Fruit fly (Drosophila melanogaster) whole organism, embryonic: Measurements from ENCODE around the gene Tmx3.

ENCODE experiments used
- C15 ChIP-seq: fragments of 200-800 bp; sonication (Bioruptor generic); IDR thresholded peaks from 3 replicates; pipeline ENCODE4 v1.3.6; 2022; ENCODE audit warnings: missing biosample characterization, missing genetic modification characterization
- CG10979 ChIP-seq: fragments of 200-800 bp; sonication (Bioruptor generic); optimal IDR thresholded peaks from 2 replicates; lab custom pipeline; 2018; ENCODE audit warnings: missing biosample characterization, mild to moderate bottlenecking, missing genetic modification characterization, moderate library complexity
- CG11398 ChIP-seq: fragments of 200-800 bp; sonication (Bioruptor generic); optimal IDR thresholded peaks from 2 replicates; lab custom pipeline; 2016; ENCODE audit warnings: missing biosample characterization, missing genetic modification characterization
- CG12104 ChIP-seq: fragments of 200-800 bp; sonication (Bioruptor generic); optimal IDR thresholded peaks from 3 replicates; lab custom pipeline; 2016; ENCODE audit warnings: missing biosample characterization, missing genetic modification characterization
- CG12299 ChIP-seq: fragments of 200-800 bp; sonication (Bioruptor generic); optimal IDR thresholded peaks from 2 replicates; lab custom pipeline; 2018; ENCODE audit warnings: missing biosample characterization, mild to moderate bottlenecking, missing genetic modification characterization
- CG13424 ChIP-seq: fragments of 200-800 bp; sonication (Bioruptor generic); optimal IDR thresholded peaks from 2 replicates; lab custom pipeline; 2019; ENCODE audit warnings: missing biosample characterization, mild to moderate bottlenecking, missing genetic modification characterization, moderate library complexity
- CG1529 ChIP-seq: fragments of 200-800 bp; sonication (Bioruptor generic); optimal IDR thresholded peaks from 3 replicates; lab custom pipeline; 2018; ENCODE audit warnings: missing biosample characterization, missing genetic modification characterization
- CG15514 ChIP-seq: fragments of 200-800 bp; sonication (Bioruptor generic); optimal IDR thresholded peaks from 3 replicates; lab custom pipeline; 2017; ENCODE audit warnings: missing biosample characterization, missing genetic modification characterization, mild to moderate bottlenecking, moderate library complexity, missing genetic modification reagents
- CG18262 ChIP-seq: fragments of 200-800 bp; optimal IDR thresholded peaks from 3 replicates; lab custom pipeline; 2019; ENCODE audit warnings: missing biosample characterization, mild to moderate bottlenecking, missing genetic modification characterization, moderate library complexity
- CG33213 ChIP-seq: fragments of 200-800 bp; sonication (Bioruptor generic); optimal IDR thresholded peaks from 3 replicates; lab custom pipeline; 2016; ENCODE audit warnings: missing biosample characterization, missing genetic modification characterization
- CG4360 ChIP-seq: fragments of 200-800 bp; sonication (Bioruptor generic); IDR thresholded peaks from 2 replicates; pipeline ENCODE4 v1.3.6; 2022; ENCODE audit warnings: missing biosample characterization, missing genetic modification characterization
- CG5180 ChIP-seq: fragments of 200-800 bp; sonication (Bioruptor generic); optimal IDR thresholded peaks from 3 replicates; lab custom pipeline; 2017; ENCODE audit warnings: missing biosample characterization, missing genetic modification characterization, mild to moderate bottlenecking, moderate library complexity, missing genetic modification reagents
- CG7357 ChIP-seq: fragments of 200-800 bp; sonication (Bioruptor generic); IDR thresholded peaks from 3 replicates; pipeline ENCODE4 v1.3.6; 2022; ENCODE audit warnings: missing biosample characterization, missing genetic modification characterization
- CG9215 ChIP-seq: fragments of 200-800 bp; sonication (Bioruptor generic); IDR thresholded peaks from 2 replicates; pipeline ENCODE4 v1.3.6; 2022; ENCODE audit warnings: missing biosample characterization, missing genetic modification characterization
- CG9727 ChIP-seq: fragments of 200-800 bp; sonication (Bioruptor generic); optimal IDR thresholded peaks from 3 replicates; lab custom pipeline; 2017; ENCODE audit warnings: missing biosample characterization, mild to moderate bottlenecking, missing genetic modification characterization
- HmgD ChIP-seq: fragments of 200-800 bp; sonication (Bioruptor generic); optimal IDR thresholded peaks from 3 replicates; lab custom pipeline; 2016; ENCODE audit warnings: missing biosample characterization, missing genetic modification characterization
- HmgZ ChIP-seq: fragments of 200-800 bp; sonication (Bioruptor generic); optimal IDR thresholded peaks from 2 replicates; lab custom pipeline; 2018; ENCODE audit warnings: missing biosample characterization, mild to moderate bottlenecking, missing genetic modification characterization
- Med ChIP-seq: fragments of 200-800 bp; sonication (Bioruptor generic); peaks from one replicate; lab custom pipeline; 2016; ENCODE audit warnings: missing biosample characterization, missing genetic modification characterization, mild to moderate bottlenecking, inconsistent platforms, moderate library complexity
- NC2β ChIP-seq: fragments of 200-800 bp; sonication (Bioruptor generic); optimal IDR thresholded peaks from 2 replicates; lab custom pipeline; 2016; ENCODE audit warnings: missing biosample characterization, missing genetic modification characterization
- NK7.1 ChIP-seq: fragments of 200-800 bp; sonication (Bioruptor generic); optimal IDR thresholded peaks from 3 replicates; lab custom pipeline; 2016; ENCODE audit warnings: missing biosample characterization, missing genetic modification characterization
- Oaz ChIP-seq: fragments of 200-800 bp; sonication (Bioruptor generic); IDR thresholded peaks from 2 replicates; pipeline ENCODE4 v1.3.6; 2022; ENCODE audit warnings: missing biosample characterization, missing genetic modification characterization
- Rfx ChIP-seq: fragments of 200-800 bp; sonication (Bioruptor generic); IDR thresholded peaks from 2 replicates; pipeline ENCODE4 v1.3.6; 2022; ENCODE audit warnings: missing biosample characterization, missing genetic modification characterization
- Scr ChIP-seq: fragments of 200-800 bp; sonication (Bioruptor generic); IDR thresholded peaks from 2 replicates; pipeline ENCODE4 v1.3.6; 2022; ENCODE audit warnings: missing biosample characterization, missing genetic modification characterization; ENCODE audit not compliant: partially characterized antibody
- Side ChIP-seq: fragments of 200-800 bp; sonication (Bioruptor generic); optimal IDR thresholded peaks from 2 replicates; lab custom pipeline; 2016; ENCODE audit warnings: missing biosample characterization, missing genetic modification characterization
- Sox100B ChIP-seq: fragments of 200-800 bp; sonication (Bioruptor generic); optimal IDR thresholded peaks from 3 replicates; lab custom pipeline; 2018; ENCODE audit warnings: missing biosample characterization, mild to moderate bottlenecking, missing genetic modification characterization
- TFAM ChIP-seq: fragments of 200-800 bp; sonication (Bioruptor generic); optimal IDR thresholded peaks from 2 replicates; lab custom pipeline; 2017; ENCODE audit warnings: missing biosample characterization, missing genetic modification characterization, inconsistent platforms
- ara ChIP-seq: fragments of 200-800 bp; sonication (Bioruptor generic); IDR thresholded peaks from 2 replicates; pipeline ENCODE4 v1.3.6; 2022; ENCODE audit warnings: missing biosample characterization, missing genetic modification characterization
- az2 ChIP-seq: fragments of 200-800 bp; sonication (Bioruptor generic); optimal IDR thresholded peaks from 3 replicates; lab custom pipeline; 2016; ENCODE audit warnings: missing biosample characterization, missing genetic modification characterization
- btn ChIP-seq: fragments of 200-800 bp; sonication (Bioruptor generic); optimal IDR thresholded peaks from 2 replicates; lab custom pipeline; 2016; ENCODE audit warnings: missing biosample characterization, missing genetic modification characterization
- crol ChIP-seq: fragments of 200-800 bp; sonication (Bioruptor generic); IDR thresholded peaks from 2 replicates; pipeline ENCODE4 v1.3.6; 2022; ENCODE audit warnings: missing biosample characterization, missing genetic modification characterization
- da ChIP-seq: fragments of 200-800 bp; sonication (Bioruptor generic); optimal IDR thresholded peaks from 2 replicates; lab custom pipeline; 2016; ENCODE audit warnings: missing biosample characterization, missing genetic modification characterization
- disco-r ChIP-seq: fragments of 200-800 bp; sonication (Bioruptor generic); optimal IDR thresholded peaks from 2 replicates; lab custom pipeline; 2016; ENCODE audit warnings: missing biosample characterization, missing genetic modification characterization
- dmrt11E ChIP-seq: fragments of 200-800 bp; sonication (Bioruptor generic); optimal IDR thresholded peaks from 3 replicates; lab custom pipeline; 2018; ENCODE audit warnings: missing biosample characterization, mild to moderate bottlenecking, missing genetic modification characterization, moderate library complexity
- dysf ChIP-seq: fragments of 200-800 bp; sonication (Bioruptor generic); IDR thresholded peaks from 3 replicates; pipeline ENCODE4 v1.3.6; 2022; ENCODE audit warnings: missing biosample characterization, missing genetic modification characterization
- ems ChIP-seq: fragments of 200-800 bp; sonication (Bioruptor generic); optimal IDR thresholded peaks from 3 replicates; lab custom pipeline; 2016; ENCODE audit warnings: missing biosample characterization, missing genetic modification characterization
- eyg ChIP-seq: fragments of 200-800 bp; sonication (Bioruptor generic); optimal IDR thresholded peaks from 3 replicates; lab custom pipeline; 2016; ENCODE audit warnings: missing biosample characterization, missing genetic modification characterization
- fd102C ChIP-seq: fragments of 200-800 bp; sonication (Bioruptor generic); optimal IDR thresholded peaks from 2 replicates; lab custom pipeline; 2018; ENCODE audit warnings: missing biosample characterization, mild to moderate bottlenecking, missing genetic modification characterization, moderate library complexity
- gsb-n ChIP-seq: fragments of 200-800 bp; sonication (Bioruptor generic); optimal IDR thresholded peaks from 3 replicates; lab custom pipeline; 2018; ENCODE audit warnings: missing biosample characterization, mild to moderate bottlenecking, missing genetic modification characterization
- her ChIP-seq: fragments of 200-800 bp; sonication (Bioruptor generic); optimal IDR thresholded peaks from 2 replicates; lab custom pipeline; 2016; ENCODE audit warnings: missing biosample characterization, missing genetic modification characterization
- insv ChIP-seq, 2 experiments: fragments of 200-800 bp; sonication (Bioruptor generic); optimal IDR thresholded peaks; 3 replicates each; lab custom pipeline; 2016 to 2018; ENCODE audit warnings: missing biosample characterization in 2 of 2, missing genetic modification characterization in 2 of 2
- kah ChIP-seq: fragments of 200-800 bp; sonication (Bioruptor generic); optimal IDR thresholded peaks from 2 replicates; lab custom pipeline; 2018; ENCODE audit warnings: missing biosample characterization, mild to moderate bottlenecking, missing genetic modification characterization
- kay ChIP-seq: fragments of 200-800 bp; sonication (Bioruptor generic); optimal IDR thresholded peaks from 2 replicates; lab custom pipeline; 2016; ENCODE audit warnings: missing biosample characterization, missing genetic modification characterization
- peb ChIP-seq: fragments of 200-800 bp; sonication (Bioruptor generic); IDR thresholded peaks from 2 replicates; pipeline ENCODE4 v1.3.6; 2022; ENCODE audit warnings: missing biosample characterization, missing genetic modification characterization
- pros ChIP-seq: fragments of 200-800 bp; sonication (Bioruptor generic); optimal IDR thresholded peaks from 3 replicates; lab custom pipeline; 2019; ENCODE audit warnings: missing biosample characterization, mild to moderate bottlenecking, missing genetic modification characterization, moderate library complexity
- salm ChIP-seq: fragments of 200-800 bp; sonication (Bioruptor generic); optimal IDR thresholded peaks from 2 replicates; lab custom pipeline; 2018; ENCODE audit warnings: missing biosample characterization, mild to moderate bottlenecking, missing genetic modification characterization
- sd ChIP-seq: fragments of 200-800 bp; sonication (Bioruptor generic); optimal IDR thresholded peaks from 3 replicates; lab custom pipeline; 2018; ENCODE audit warnings: missing biosample characterization, mild to moderate bottlenecking, missing genetic modification characterization, moderate library complexity
- seq ChIP-seq: fragments of 200-800 bp; sonication (Bioruptor generic); IDR thresholded peaks from 2 replicates; pipeline ENCODE4 v1.3.6; 2022; ENCODE audit warnings: missing biosample characterization, missing genetic modification characterization
- tup ChIP-seq: fragments of 200-800 bp; sonication (Bioruptor generic); optimal IDR thresholded peaks from 2 replicates; lab custom pipeline; 2016; ENCODE audit warnings: missing biosample characterization, mild to moderate bottlenecking, missing genetic modification characterization, moderate library complexity
- vfl ChIP-seq: fragments of 200-800 bp; sonication (Bioruptor generic); optimal IDR thresholded peaks from 2 replicates; lab custom pipeline; 2016; ENCODE audit warnings: missing biosample characterization, missing genetic modification characterization
- wor ChIP-seq: fragments of 200-800 bp; sonication (Bioruptor generic); IDR thresholded peaks from 2 replicates; pipeline ENCODE4 v1.3.6; 2022; ENCODE audit warnings: missing biosample characterization, missing genetic modification characterization

Tmx3 gene

dm6 chr3L:16193851-16194709, 34.8 kb upstream of the Tmx3 start (continued):
- TF ChIP-seq her (GFP tag; lab: Kevin White, UChicago) (no peak), kay (GFP tag; lab: Kevin White, UChicago) (no peak), CG18262 (peak; percentile 36), Oaz (GFP tag; lab: Robert Waterston, UW) (no peak), CG10979 (no peak), tup (no peak), Sox100B (GFP tag; lab: Kevin White, UChicago) (peak; percentile 13), CG9215 (GFP tag; lab: Robert Waterston, UW) (no peak), C15 (GFP tag; lab: Robert Waterston, UW) (no peak), kah (GFP tag; lab: Kevin White, UChicago) (peak; percentile 14), Side (GFP tag; lab: Kevin White, UChicago) (peak; percentile 17), CG1529 (peak; percentile 53), eyg (GFP tag; lab: Kevin White, UChicago) (no peak), CG4360 (no peak), CG12299 (no peak), crol (peak; percentile 61), gsb-n (peak; percentile 59), Scr (GFP tag; lab: Robert Waterston, UW) (no peak), CG11398 (GFP tag; lab: Kevin White, UChicago) (peak; percentile 17), seq (GFP tag; lab: Robert Waterston, UW) (no peak), ems (no peak), CG7357 (no peak), NK7.1 (GFP tag; lab: Kevin White, UChicago) (no peak), ara (peak; percentile 24; the same call in 1 of the 2 replicates), CG33213 (GFP tag; lab: Kevin White, UChicago) (no peak), da (GFP tag; lab: Kevin White, UChicago) (no peak), CG13424 (tag; lab: Kevin White, UChicago) (peak; percentile 1), salm (tag; lab: Kevin White, UChicago) (peak; percentile 48), peb (GFP tag; lab: Robert Waterston, UW) (no peak), CG15514 (GFP tag; lab: Kevin White, UChicago) (no peak), insv (GFP tag; optimal IDR thresholded peaks at IDR 0.05; lab: Kevin White, UChicago) (no peak), HmgZ (no peak), btn (no peak), fd102C (peak; percentile 40), az2 (GFP tag; lab: Kevin White, UChicago) (no peak), CG12104 (GFP tag; lab: Kevin White, UChicago) (no peak), wor (GFP tag; lab: Robert Waterston, UW) (no peak), pros (no peak), NC2β (GFP tag; lab: Kevin White, UChicago) (peak; percentile 40), disco-r (GFP tag; lab: Kevin White, UChicago) (no peak), vfl (no peak), Rfx (GFP tag; lab: Robert Waterston, UW) (no peak), sd (no peak), CG9727 (peak; percentile 2), HmgD (GFP tag; lab: Kevin White, UChicago) (no peak), dmrt11E (tag; lab: Kevin White, UChicago) (peak; percentile 62), dysf (GFP tag; lab: Robert Waterston, UW) (0 out of 3 replicates have a peak, but pooled peaks have one; percentile 11), Med (GFP tag; lab: Kevin White, UChicago) (peak; percentile 78), CG5180 (GFP tag; lab: Kevin White, UChicago) (no peak), TFAM (no peak)
